Fruit fly (Drosophila melanogaster): Measurements from ENCODE around the gene CG5646.

Gene CG5646

dm6 chr3R:27547378-27547949, 13.7 kb downstream of the CG5646 start (continued):
- 0 out of 3 replicates have a peak, but pooled peaks have one; percentile 14 for TF ChIP-seq CG7963 (GFP tag; IDR thresholded peaks at IDR 0.05; ENCODE audit: partially characterized antibody)
- no peak for TF ChIP-seq CG34422 (GFP tag; IDR thresholded peaks at IDR 0.05)
- no peak for TF ChIP-seq NK7.1 (GFP tag; optimal IDR thresholded peaks at IDR 0.05)
- TF ChIP-seq eve (GFP tag; optimal IDR thresholded peaks at IDR 0.05), result no peak
- no peak for TF ChIP-seq CG9437 (GFP tag; optimal IDR thresholded peaks at IDR 0.05)
- TF ChIP-seq yki (optimal IDR thresholded peaks at IDR 0.05), result no peak
- TF ChIP-seq vvl (GFP tag; IDR thresholded peaks at IDR 0.05), result no peak; the same call in 1 of the 2 replicates
- TF ChIP-seq prd (optimal IDR thresholded peaks at IDR 0.05), result no peak
- TF ChIP-seq prd (GFP tag; IDR thresholded peaks at IDR 0.05), result 0 out of 3 replicates have a peak, but pooled peaks have one; percentile 6
- no peak for TF ChIP-seq ems (GFP tag; optimal IDR thresholded peaks at IDR 0.05)
- no peak for TF ChIP-seq org-1 (GFP tag; optimal IDR thresholded peaks at IDR 0.05)
- no peak for TF ChIP-seq Max (GFP tag; optimal IDR thresholded peaks at IDR 0.05)
- no peak for TF ChIP-seq pum (GFP tag; optimal IDR thresholded peaks at IDR 0.05)
- no peak for TF ChIP-seq CG7987 (GFP tag; optimal IDR thresholded peaks at IDR 0.05)
- TF ChIP-seq stwl (tag; optimal IDR thresholded peaks at IDR 0.05), result peak; percentile 56
- no peak for TF ChIP-seq CG17385 (GFP tag; optimal IDR thresholded peaks at IDR 0.05)
- no peak for TF ChIP-seq eyg (GFP tag; optimal IDR thresholded peaks at IDR 0.05)
- TF ChIP-seq trem (tag; optimal IDR thresholded peaks at IDR 0.05), result peak; percentile 1
- no peak for TF ChIP-seq CG10274 (GFP tag; optimal IDR thresholded peaks at IDR 0.05)
- no peak for TF ChIP-seq mirr (GFP tag; optimal IDR thresholded peaks at IDR 0.05)
- TF ChIP-seq MBD-R2 (GFP tag; IDR thresholded peaks at IDR 0.05), result no peak
- TF ChIP-seq CG13296 (GFP tag; optimal IDR thresholded peaks at IDR 0.05), result no peak
- TF ChIP-seq CG3995 (GFP tag; optimal IDR thresholded peaks at IDR 0.05), result no peak
- TF ChIP-seq slbo (GFP tag; IDR thresholded peaks at IDR 0.05), result peak; percentile 10; the same call in 1 of the 2 replicates
- TF ChIP-seq p53 (GFP tag; optimal IDR thresholded peaks at IDR 0.05), result no peak
- peak; percentile 9 for TF ChIP-seq Ssrp (tag; optimal IDR thresholded peaks at IDR 0.05)
- TF ChIP-seq sima (GFP tag; optimal IDR thresholded peaks at IDR 0.05), result no peak
- no peak for TF ChIP-seq mld (GFP tag; IDR thresholded peaks at IDR 0.05; ENCODE audit: partially characterized antibody)
- no peak for TF ChIP-seq pzg (GFP tag; optimal IDR thresholded peaks at IDR 0.05)
- no peak for TF ChIP-seq CG10959 (GFP tag; IDR thresholded peaks at IDR 0.05)
- no peak for TF ChIP-seq shn (GFP tag; optimal IDR thresholded peaks at IDR 0.05)
- no peak for TF ChIP-seq CG18476 (GFP tag; optimal IDR thresholded peaks at IDR 0.05)
- no peak for TF ChIP-seq CG14014 (GFP tag; IDR thresholded peaks at IDR 0.05)
- no peak for TF ChIP-seq CG7839 (tag; optimal IDR thresholded peaks at IDR 0.05)
- TF ChIP-seq CG1602 (GFP tag; optimal IDR thresholded peaks at IDR 0.05), result no peak
- no peak for TF ChIP-seq Lpt (GFP tag; optimal IDR thresholded peaks at IDR 0.05)
- no peak for TF ChIP-seq gce (GFP tag; IDR thresholded peaks at IDR 0.05)
- TF ChIP-seq Hand (GFP tag; optimal IDR thresholded peaks at IDR 0.05), result no peak
- TF ChIP-seq al (GFP tag; IDR thresholded peaks at IDR 0.05), result no peak
- no peak for TF ChIP-seq CG9609 (GFP tag; optimal IDR thresholded peaks at IDR 0.05)
- 0 out of 3 replicates have a peak, but pooled peaks have one; percentile 25 for TF ChIP-seq so (GFP tag; IDR thresholded peaks at IDR 0.05)
- TF ChIP-seq sqz (GFP tag; optimal IDR thresholded peaks at IDR 0.05), result no peak
- TF ChIP-seq hbn (GFP tag; IDR thresholded peaks at IDR 0.05; ENCODE audit: partially characterized antibody), result no peak
- no peak for TF ChIP-seq CG8765 (GFP tag; IDR thresholded peaks at IDR 0.05)
- TF ChIP-seq vnd (GFP tag; IDR thresholded peaks at IDR 0.05; ENCODE audit: partially characterized antibody), result peak; percentile 51; the same call in 1 of the 3 replicates
- TF ChIP-seq bigmax (GFP tag; optimal IDR thresholded peaks at IDR 0.05), result no peak
- TF ChIP-seq dati (GFP tag; IDR thresholded peaks at IDR 0.05), result no peak
- TF ChIP-seq CG43689 (GFP tag; IDR thresholded peaks at IDR 0.05), result no peak
- no peak for TF ChIP-seq nom (GFP tag; optimal IDR thresholded peaks at IDR 0.05)
- TF ChIP-seq Bgb (GFP tag; IDR thresholded peaks at IDR 0.05; ENCODE audit: partially characterized antibody), result peak; percentile 77
- TF ChIP-seq CG6813 (GFP tag; optimal IDR thresholded peaks at IDR 0.05), result no peak

Measured in whole organism, embryonic.